Worm (Caenorhabditis elegans) whole organism, young adult: ENCODE measurements around the gene twk-44.

Source experiments
- B0261.1 ChIP-seq: sonication (generic microtip); optimal IDR thresholded peaks from 2 replicates; lab custom pipeline; 2016; ENCODE audit warnings: mild to moderate bottlenecking, missing genetic modification characterization, moderate library complexity, missing compliant biosample characterization
- C06A6.2 ChIP-seq: fragments of 200-800 bp; sonication (Bioruptor generic); conservative IDR thresholded peaks from 2 replicates; pipeline ENCODE4 v1.3.6; 2022; ENCODE audit warnings: missing genetic modification characterization, missing compliant biosample characterization
- D2030.7 ChIP-seq: fragments of 200-800 bp; sonication (Bioruptor generic); IDR thresholded peaks from 2 replicates; pipeline ENCODE4 v1.3.6; 2022; ENCODE audit warnings: missing genetic modification reagents, missing genetic modification characterization, missing compliant biosample characterization
- F39B2.1 ChIP-seq: fragments of 200-800 bp; sonication (Bioruptor generic); IDR thresholded peaks from 2 replicates; pipeline ENCODE4 v1.3.6; 2022; ENCODE audit warnings: missing genetic modification reagents, missing genetic modification characterization, missing compliant biosample characterization
- F57A8.1 ChIP-seq: fragments of 200-800 bp; sonication (Bioruptor generic); optimal IDR thresholded peaks from 2 replicates; lab custom pipeline; 2018; ENCODE audit warnings: mild to moderate bottlenecking, missing genetic modification characterization, moderate library complexity, missing compliant biosample characterization
- T26A5.8 ChIP-seq: sonication (generic microtip); optimal IDR thresholded peaks from 2 replicates; lab custom pipeline; 2016; ENCODE audit warnings: missing genetic modification characterization, missing compliant biosample characterization
- Y79H2A.3 ChIP-seq: fragments of 200-800 bp; sonication (Bioruptor generic); conservative IDR thresholded peaks from 2 replicates; pipeline ENCODE4 v1.3.6; 2022; ENCODE audit warnings: missing genetic modification reagents, missing genetic modification characterization, missing compliant biosample characterization
- akir-1 ChIP-seq: fragments of 200-800 bp; sonication (Bioruptor generic); optimal IDR thresholded peaks from 2 replicates; lab custom pipeline; 2018; ENCODE audit warnings: mild to moderate bottlenecking, missing genetic modification characterization, moderate library complexity, missing compliant biosample characterization
- ama-1 ChIP-seq, 3 experiments: fragments of 150-350 bp in 1 of 3; sonication (generic microtip) in 2 of 3; optimal IDR thresholded peaks; 2 replicates each; lab custom pipeline; 2014 to 2018; ENCODE audit warnings: missing biosample characterization in 2 of 3, missing genetic modification characterization in 2 of 3, missing genetic modification reagents in 2 of 3
- aptf-3 ChIP-seq: fragments of 200-800 bp; sonication (Bioruptor generic); IDR thresholded peaks from 2 replicates; pipeline ENCODE4 v1.3.6; 2022; ENCODE audit warnings: missing genetic modification characterization, missing compliant biosample characterization
- ceh-91 ChIP-seq: fragments of 200-800 bp; sonication (Bioruptor generic); IDR thresholded peaks from 2 replicates; pipeline ENCODE4 v1.3.6; 2022; ENCODE audit warnings: missing genetic modification reagents, missing genetic modification characterization, missing compliant biosample characterization
- dox-1 ChIP-seq: fragments of 200-800 bp; sonication (Bioruptor generic); IDR thresholded peaks from 2 replicates; pipeline ENCODE4 v1.3.6; 2022; ENCODE audit warnings: missing genetic modification reagents, missing genetic modification characterization, missing compliant biosample characterization
- dpl-1 ChIP-seq: fragments of 150-350 bp; optimal IDR thresholded peaks from 2 replicates; lab custom pipeline; 2014; ENCODE audit warnings: missing biosample characterization, missing genetic modification reagents, missing genetic modification characterization
- ekl-4 ChIP-seq: fragments of 200-800 bp; sonication (Bioruptor generic); IDR thresholded peaks from 2 replicates; pipeline ENCODE4 v1.3.6; 2022; ENCODE audit warnings: missing genetic modification reagents, missing genetic modification characterization, missing compliant biosample characterization
- ets-4 ChIP-seq: fragments of 200-800 bp; sonication (Bioruptor generic); optimal IDR thresholded peaks from 2 replicates; lab custom pipeline; 2018; ENCODE audit warnings: mild to moderate bottlenecking, missing genetic modification characterization, missing compliant biosample characterization
- him-1 ChIP-seq: sonication (generic microtip); optimal IDR thresholded peaks from 2 replicates; lab custom pipeline; 2016; ENCODE audit warnings: missing genotype, missing genetic modification reagents, missing genetic modification characterization, missing compliant biosample characterization
- hlh-12 ChIP-seq: sonication (generic microtip); optimal IDR thresholded peaks from 2 replicates; lab custom pipeline; 2016; ENCODE audit warnings: missing genetic modification characterization, missing compliant biosample characterization
- hmg-20 ChIP-seq: fragments of 200-800 bp; sonication (Bioruptor generic); IDR thresholded peaks from 2 replicates; pipeline ENCODE4 v1.3.6; 2022; ENCODE audit warnings: missing genetic modification reagents, missing genetic modification characterization, missing compliant biosample characterization
- lag-1 ChIP-seq: fragments of 200-800 bp; sonication (Bioruptor generic); IDR thresholded peaks from 2 replicates; pipeline ENCODE4 v1.3.6; 2022; ENCODE audit warnings: missing genetic modification reagents, missing genetic modification characterization, missing compliant biosample characterization
- let-607 ChIP-seq, 2 experiments: fragments of 200-800 bp in 1 of 2; sonication (Bioruptor generic) in 1 of 2; sonication (generic microtip) in 1 of 2; optimal IDR thresholded peaks; 2 replicates each; lab custom pipeline; 2016 to 2018; ENCODE audit warnings: mild to moderate bottlenecking in 2 of 2, missing compliant biosample characterization in 2 of 2, missing genetic modification characterization in 2 of 2, moderate library complexity in 2 of 2, missing genotype in 1 of 2
- lin-35 ChIP-seq, 3 experiments: fragments of 150-350 bp in 2 of 3; sonication (generic microtip) in 1 of 3; optimal IDR thresholded peaks; 2 replicates each; lab custom pipeline; 2014 to 2018; ENCODE audit warnings: missing biosample characterization in 3 of 3, missing genetic modification characterization in 3 of 3, missing genetic modification reagents in 3 of 3
- lin-54 ChIP-seq: fragments of 200-800 bp; sonication (Bioruptor generic); optimal IDR thresholded peaks from 2 replicates; lab custom pipeline; 2018; ENCODE audit warnings: mild to moderate bottlenecking, missing genetic modification characterization, missing compliant biosample characterization
- nfya-1 ChIP-seq: sonication (generic microtip); optimal IDR thresholded peaks from 2 replicates; lab custom pipeline; 2017; ENCODE audit warnings: antibody characterized with exemption, missing compliant biosample characterization, missing genetic modification characterization, borderline replicate concordance; ENCODE audit not compliant: insufficient read depth
- nfya-2 ChIP-seq: fragments of 200-800 bp; sonication (Bioruptor generic); IDR thresholded peaks from 2 replicates; pipeline ENCODE4 v1.3.6; 2022; ENCODE audit warnings: missing genetic modification reagents, missing genetic modification characterization, missing compliant biosample characterization
- nhr-120 ChIP-seq: fragments of 200-800 bp; sonication (Bioruptor generic); IDR thresholded peaks from 2 replicates; pipeline ENCODE4 v1.3.6; 2022; ENCODE audit warnings: missing genetic modification characterization, missing compliant biosample characterization
- nhr-27 ChIP-seq: fragments of 200-800 bp; sonication (Bioruptor generic); optimal IDR thresholded peaks from 2 replicates; lab custom pipeline; 2018; ENCODE audit warnings: mild to moderate bottlenecking, missing genetic modification characterization, moderate library complexity, missing compliant biosample characterization
- nhr-80 ChIP-seq: sonication (generic microtip); optimal IDR thresholded peaks from 2 replicates; lab custom pipeline; 2016; ENCODE audit warnings: missing genetic modification characterization, missing compliant biosample characterization
- rec-8 ChIP-seq, 2 experiments: sonication (generic microtip); optimal IDR thresholded peaks; 2 replicates each; lab custom pipeline; 2016; ENCODE audit warnings: mild to moderate bottlenecking in 2 of 2, missing genetic modification characterization in 2 of 2, missing genetic modification reagents in 2 of 2, missing genotype in 2 of 2, missing biosample characterization in 1 of 2, missing compliant biosample characterization in 1 of 2, moderate library complexity in 1 of 2
- snpc-4 ChIP-seq, 5 experiments: fragments of 150-350 bp in 1 of 5; sonication (generic microtip) in 4 of 5; optimal IDR thresholded peaks; 2 replicates each; lab custom pipeline; 2014 to 2018; ENCODE audit warnings: missing genetic modification characterization in 5 of 5, missing biosample characterization in 3 of 5, antibody characterized with exemption in 2 of 5, mild to moderate bottlenecking in 2 of 5, missing compliant biosample characterization in 2 of 5, missing genotype in 2 of 5, moderate library complexity in 2 of 5, missing genetic modification reagents in 1 of 5
- ztf-18 ChIP-seq: sonication (generic microtip); optimal IDR thresholded peaks from 2 replicates; lab custom pipeline; 2016; ENCODE audit warnings: missing genotype, mild to moderate bottlenecking, missing genetic modification characterization, missing compliant biosample characterization
- ztf-22 ChIP-seq: fragments of 200-800 bp; sonication (Bioruptor generic); optimal IDR thresholded peaks from 2 replicates; lab custom pipeline; 2018; ENCODE audit warnings: mild to moderate bottlenecking, missing genetic modification characterization, moderate library complexity, missing compliant biosample characterization
- ztf-3 ChIP-seq: fragments of 200-800 bp; sonication (Bioruptor generic); optimal IDR thresholded peaks from 2 replicates; lab custom pipeline; 2018; ENCODE audit warnings: mild to moderate bottlenecking, missing genetic modification characterization, missing compliant biosample characterization

twk-44 gene

DNA sequence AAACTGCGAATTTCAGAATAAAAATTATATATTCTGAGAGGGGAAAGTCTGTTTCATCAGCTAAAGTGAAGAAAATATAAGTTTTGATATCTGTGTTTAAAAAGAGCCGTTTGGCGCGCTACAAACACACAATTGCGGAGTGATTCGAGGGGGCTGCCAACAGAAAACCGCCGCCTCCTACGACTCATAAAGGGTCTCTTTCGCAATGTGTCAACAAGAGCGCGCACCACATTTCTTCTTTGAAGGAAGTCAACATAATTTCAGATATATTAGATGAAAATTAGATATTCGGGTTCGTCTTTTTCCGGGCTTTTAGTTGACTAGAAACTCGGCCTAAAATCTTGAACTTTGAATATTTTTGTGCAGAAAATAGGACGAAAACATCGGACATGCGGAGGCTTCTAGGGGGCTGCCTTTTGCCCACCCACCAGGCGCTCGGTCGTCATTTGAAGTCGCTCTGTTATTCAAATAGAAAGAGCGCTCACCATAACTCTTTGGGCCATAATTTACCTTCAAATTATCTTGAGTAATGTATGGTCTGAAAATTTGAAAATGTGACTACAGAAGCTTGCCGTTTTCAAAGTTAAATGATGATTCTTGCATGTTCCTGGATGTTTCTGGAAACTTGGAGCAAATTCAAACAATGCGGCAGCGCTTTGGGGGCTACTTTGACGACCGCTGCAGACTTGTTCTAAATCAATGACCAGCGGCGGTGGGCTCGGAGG is 21.0 kb downstream of the twk-44 start (continued):
- TF ChIP-seq nfya-1 (tag; lab: Kevin White, UChicago): no peak
- peak; percentile 48 for TF ChIP-seq B0261.1
- no peak for TF ChIP-seq ets-4 (GFP tag; lab: Kevin White, UChicago)
- TF ChIP-seq F57A8.1 (GFP tag; lab: Kevin White, UChicago): peak; percentile 68
- peak in 2 of 3 experiments; percentile 62 to 75 for TF ChIP-seq lin-35 (GFP tag; optimal IDR thresholded peaks at IDR 0.05; lab: Kevin White, UChicago)
- no peak for TF ChIP-seq T26A5.8 (tag; lab: Kevin White, UChicago)
- TF ChIP-seq aptf-3 (GFP tag; lab: Robert Waterston, UW): no peak
- TF ChIP-seq him-1 (tag; lab: Kevin White, UChicago): no peak
- peak; percentile 82 for TF ChIP-seq ekl-4 (GFP tag; lab: Robert Waterston, UW)
- no peak for TF ChIP-seq nhr-120 (GFP tag; lab: Robert Waterston, UW)
- peak; percentile 62 for TF ChIP-seq snpc-4 (GFP tag; optimal IDR thresholded peaks at IDR 0.05; lab: Kevin White, UChicago)
- TF ChIP-seq snpc-4 (tag; optimal IDR thresholded peaks at IDR 0.05; lab: Kevin White, UChicago): peak in 2 of 4 experiments; percentile 81 to 82
- TF ChIP-seq nhr-27 (tag; lab: Kevin White, UChicago): no peak
- no peak for TF ChIP-seq rec-8 (tag; optimal IDR thresholded peaks at IDR 0.05; lab: Kevin White, UChicago)
- peak; percentile 94 for TF ChIP-seq dox-1 (GFP tag; lab: Robert Waterston, UW)
- no peak for TF ChIP-seq F39B2.1 (GFP tag; lab: Robert Waterston, UW)
- TF ChIP-seq lag-1: no peak
- no peak for TF ChIP-seq akir-1
- TF ChIP-seq Y79H2A.3 (GFP tag; lab: Robert Waterston, UW): no peak
- TF ChIP-seq C06A6.2 (GFP tag; lab: Robert Waterston, UW): peak; percentile 89
- peak; percentile 75 for TF ChIP-seq lin-54 (GFP tag; lab: Kevin White, UChicago)
- TF ChIP-seq ztf-22 (GFP tag; lab: Kevin White, UChicago): peak; percentile 74
- peak; percentile 70 for TF ChIP-seq ztf-18 (tag; lab: Kevin White, UChicago)
- peak; percentile 86 to 87 for TF ChIP-seq let-607 (tag; optimal IDR thresholded peaks at IDR 0.05; lab: Kevin White, UChicago)
- no peak for TF ChIP-seq ceh-91
- TF ChIP-seq hlh-12 (tag; lab: Kevin White, UChicago): no peak
- TF ChIP-seq dpl-1 (GFP tag; lab: Kevin White, UChicago): peak; percentile 41
- TF ChIP-seq ztf-3: peak; percentile 98
- TF ChIP-seq nfya-2 (GFP tag; lab: Robert Waterston, UW): no peak
- no peak for TF ChIP-seq hmg-20 (GFP tag; lab: Robert Waterston, UW)
- TF ChIP-seq D2030.7 (GFP tag; lab: Robert Waterston, UW): no peak
- TF ChIP-seq nhr-80 (tag; lab: Kevin White, UChicago): peak; percentile 95

DNA sequence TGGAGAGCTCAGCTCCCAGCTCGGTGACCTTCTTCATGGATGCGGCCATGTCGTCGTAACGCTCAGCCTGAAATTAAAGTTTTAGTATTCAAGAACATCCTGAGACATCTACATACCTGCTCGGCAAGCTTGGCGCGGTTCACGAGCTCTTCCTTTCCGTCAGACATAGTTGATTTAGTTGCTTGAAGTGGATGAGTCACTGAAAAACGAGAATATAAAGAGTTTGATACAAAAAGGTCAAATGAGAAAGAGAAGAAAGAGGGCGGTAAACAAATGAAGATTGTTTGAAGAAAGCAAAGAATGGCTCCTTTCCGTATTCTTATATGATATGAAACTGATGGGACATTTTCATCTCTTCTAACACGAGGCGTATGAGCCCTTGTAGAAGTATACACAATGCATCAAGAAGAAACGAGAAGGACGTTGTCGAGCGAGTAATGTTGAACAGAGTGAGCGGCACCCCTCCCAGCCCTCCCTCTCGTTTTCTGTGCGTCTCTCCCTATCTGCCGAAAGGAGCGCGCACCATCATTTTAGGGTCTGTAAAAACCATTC is 21.6 kb downstream of the twk-44 start, which contains the start of gene ftt-2:
TSS of gene ftt-2 (minus strand) at position 206 of the 552 bp plus-strand sequence.
- TF ChIP-seq C06A6.2 (GFP tag; lab: Robert Waterston, UW): no peak
- peak; percentile 72 for TF ChIP-seq ama-1 (optimal IDR thresholded peaks at IDR 0.05; lab: Kevin White, UChicago)
- no peak for TF ChIP-seq ama-1 (GFP tag; optimal IDR thresholded peaks at IDR 0.05; lab: Kevin White, UChicago)
